Fruit fly (Drosophila melanogaster) whole organism, prepupa: ENCODE data around the gene CG12516.
A peak's percentile ranks its signal among the peaks of the same experiment; 100 is the strongest.

ENCODE experiments used
- Blimp-1 ChIP-seq: fragments of 200-800 bp; sonication (Bioruptor generic); optimal IDR thresholded peaks from 3 replicates; lab custom pipeline; 2017; ENCODE audit warnings: missing biosample characterization, missing genetic modification characterization, mild to moderate bottlenecking, moderate library complexity, missing genetic modification reagents
- CG10669 ChIP-seq: fragments of 200-800 bp; sonication (Bioruptor generic); optimal IDR thresholded peaks from 3 replicates; lab custom pipeline; 2018; ENCODE audit warnings: missing biosample characterization, mild to moderate bottlenecking, missing genetic modification characterization, moderate library complexity
- CG6276 ChIP-seq: fragments of 200-800 bp; sonication (Bioruptor generic); optimal IDR thresholded peaks from 2 replicates; lab custom pipeline; 2017; ENCODE audit warnings: missing biosample characterization, mild to moderate bottlenecking, missing genetic modification characterization
- CG6854 ChIP-seq: fragments of 200-800 bp; sonication (Bioruptor generic); optimal IDR thresholded peaks from 2 replicates; lab custom pipeline; 2017; ENCODE audit warnings: missing biosample characterization, mild to moderate bottlenecking, missing genetic modification characterization
- Eip78C ChIP-seq: fragments of 200-800 bp; sonication (Bioruptor generic); peaks from one replicate; lab custom pipeline; 2016; ENCODE audit warnings: missing biosample characterization, missing genetic modification characterization
- Hr38 ChIP-seq: sonication (Bioruptor generic); optimal IDR thresholded peaks from 2 replicates; lab custom pipeline; 2016; ENCODE audit warnings: missing biosample characterization, missing genetic modification characterization
- Hr39 ChIP-seq: fragments of 200-800 bp; sonication (Bioruptor generic); optimal IDR thresholded peaks from 2 replicates; lab custom pipeline; 2016; ENCODE audit warnings: missing biosample characterization, missing genetic modification characterization
- Smox ChIP-seq: fragments of 200-800 bp; sonication (Bioruptor generic); optimal IDR thresholded peaks from 3 replicates; lab custom pipeline; 2016; ENCODE audit warnings: missing biosample characterization, missing genetic modification characterization
- dac ChIP-seq: fragments of 200-800 bp; sonication (Bioruptor generic); optimal IDR thresholded peaks from 2 replicates; lab custom pipeline; 2017; ENCODE audit warnings: missing biosample characterization, mild to moderate bottlenecking, missing genetic modification characterization
- eg ChIP-seq: fragments of 200-800 bp; sonication (Bioruptor generic); IDR thresholded peaks from 3 replicates; pipeline ENCODE4 v1.3.6; 2022; ENCODE audit warnings: missing biosample characterization, missing genetic modification characterization
- net ChIP-seq: fragments of 200-800 bp; sonication (Bioruptor generic); optimal IDR thresholded peaks from 3 replicates; lab custom pipeline; 2016; ENCODE audit warnings: missing biosample characterization, missing genetic modification characterization
- pdm3 ChIP-seq: fragments of 200-800 bp; sonication (Bioruptor generic); optimal IDR thresholded peaks from 3 replicates; lab custom pipeline; 2016; ENCODE audit warnings: missing biosample characterization, missing genetic modification characterization
- spab ChIP-seq: fragments of 200-800 bp; sonication (Bioruptor generic); optimal IDR thresholded peaks from 2 replicates; lab custom pipeline; 2017; ENCODE audit warnings: missing biosample characterization, mild to moderate bottlenecking, missing genetic modification characterization, missing genetic modification reagents

dm6 chr3R:28328780-28329546 lies 24.6 kb upstream of the CG12516 start:
- TF ChIP-seq CG6276 (GFP tag; lab: Kevin White, UChicago) = peak; percentile 76
- TF ChIP-seq Smox (GFP tag; lab: Kevin White, UChicago) = no peak
- TF ChIP-seq Hr39 (GFP tag; lab: Kevin White, UChicago) = peak; percentile 21
- TF ChIP-seq pdm3 (GFP tag; lab: Kevin White, UChicago) = peak; percentile 76
- TF ChIP-seq spab (GFP tag; lab: Kevin White, UChicago) = peak; percentile 57
- peak; percentile 88 for TF ChIP-seq Eip78C
- no peak for TF ChIP-seq CG6854 (GFP tag; lab: Kevin White, UChicago)
- no peak for TF ChIP-seq Hr38
- TF ChIP-seq CG10669 (GFP tag; lab: Kevin White, UChicago) = peak; percentile 79
- TF ChIP-seq dac = peak; percentile 36
- TF ChIP-seq Blimp-1 (GFP tag; lab: Kevin White, UChicago) = no peak
- TF ChIP-seq eg (GFP tag; lab: Robert Waterston, UW) = peak; percentile 93
- peak; percentile 79 for TF ChIP-seq net (GFP tag; lab: Kevin White, UChicago)
